Fruit fly (Drosophila melanogaster): ENCODE results near the gene CG31076.

DNA sequence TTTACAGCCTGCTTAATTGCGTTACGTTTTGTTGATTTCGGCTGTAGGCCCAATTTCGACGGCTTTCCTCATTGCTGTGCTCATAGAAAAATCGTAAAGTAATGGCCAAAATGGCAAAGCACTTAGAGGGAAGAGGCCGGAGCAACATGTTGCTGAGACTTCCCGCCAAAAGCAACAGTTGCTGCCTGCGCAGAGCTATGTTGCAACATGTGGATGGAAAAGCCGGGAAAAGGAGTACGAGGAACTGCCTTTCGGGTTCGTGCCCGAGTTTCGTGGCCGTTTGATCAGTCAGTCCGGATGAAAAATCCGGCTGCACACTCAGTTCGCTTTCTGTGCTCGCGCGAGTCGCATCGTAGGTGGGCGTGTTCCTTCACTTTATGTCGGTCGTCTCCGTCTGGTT is 7.0 kb upstream of the CG31076 start, which contains the start of gene RYa-R:
- TF ChIP-seq CG1621 (tag; optimal IDR thresholded peaks at IDR 0.05) (no peak), Hr39 (GFP tag; optimal IDR thresholded peaks at IDR 0.05) (no peak), Eip78C (GFP tag) (no peak), Smox (GFP tag; optimal IDR thresholded peaks at IDR 0.05) (no peak), acj6 (GFP tag; optimal IDR thresholded peaks at IDR 0.05) (no peak), CG6163 (GFP tag; IDR thresholded peaks at IDR 0.05) (no peak), Ets21C (GFP tag; optimal IDR thresholded peaks at IDR 0.05) (no peak), CG8319 (GFP tag; optimal IDR thresholded peaks at IDR 0.05) (no peak), CG10631 (GFP tag; optimal IDR thresholded peaks at IDR 0.05) (no peak), CG8119 (GFP tag; IDR thresholded peaks at IDR 0.05) (no peak), CG7368 (GFP tag; optimal IDR thresholded peaks at IDR 0.05) (no peak), eg (GFP tag; IDR thresholded peaks at IDR 0.05) (no peak), esn (GFP tag; optimal IDR thresholded peaks at IDR 0.05) (no peak)
